Fruit fly (Drosophila melanogaster) whole organism, prepupa: Measurements from ENCODE around the gene snsl.
A peak's percentile ranks its signal among the peaks of the same experiment; 100 is the strongest.

Source experiments
- Blimp-1 ChIP-seq: fragments of 200-800 bp; sonication (Bioruptor generic); optimal IDR thresholded peaks from 3 replicates; lab custom pipeline; 2017; ENCODE audit warnings: missing biosample characterization, missing genetic modification characterization, mild to moderate bottlenecking, moderate library complexity, missing genetic modification reagents
- CG10631 ChIP-seq: fragments of 200-800 bp; sonication (Bioruptor generic); optimal IDR thresholded peaks from 2 replicates; lab custom pipeline; 2016; ENCODE audit warnings: missing biosample characterization, missing genetic modification characterization
- CG11294 ChIP-seq: fragments of 200-800 bp; sonication (Bioruptor generic); IDR thresholded peaks from 2 replicates; pipeline ENCODE4 v1.3.6; 2022; ENCODE audit warnings: missing biosample characterization, missing genetic modification characterization
- CG11762 ChIP-seq: fragments of 200-800 bp; sonication (Bioruptor generic); optimal IDR thresholded peaks from 3 replicates; lab custom pipeline; 2016; ENCODE audit warnings: missing biosample characterization, missing genetic modification characterization; ENCODE audit not compliant: insufficient read depth
- CG11902 ChIP-seq: fragments of 200-800 bp; sonication (Bioruptor generic); optimal IDR thresholded peaks from 3 replicates; lab custom pipeline; 2016; ENCODE audit warnings: missing biosample characterization, missing genetic modification characterization
- CG15336 ChIP-seq: fragments of 200-800 bp; sonication (Bioruptor generic); IDR thresholded peaks from 2 replicates; pipeline ENCODE4 v1.3.6; 2022; ENCODE audit warnings: missing biosample characterization, missing genetic modification characterization
- CG16779 ChIP-seq: fragments of 200-800 bp; sonication (Bioruptor generic); optimal IDR thresholded peaks from 3 replicates; lab custom pipeline; 2017; ENCODE audit warnings: missing biosample characterization, mild to moderate bottlenecking, missing genetic modification characterization
- CG31627 ChIP-seq: fragments of 200-800 bp; sonication (Bioruptor generic); optimal IDR thresholded peaks from 3 replicates; lab custom pipeline; 2016; ENCODE audit warnings: missing biosample characterization, missing genetic modification characterization
- CG32006 ChIP-seq: fragments of 200-800 bp; sonication (Bioruptor generic); optimal IDR thresholded peaks from 3 replicates; lab custom pipeline; 2017; ENCODE audit warnings: missing biosample characterization, mild to moderate bottlenecking, missing genetic modification characterization
- CG34406 ChIP-seq: fragments of 200-800 bp; sonication (Bioruptor generic); optimal IDR thresholded peaks from 3 replicates; lab custom pipeline; 2016; ENCODE audit warnings: missing biosample characterization, missing genetic modification characterization
- CG3919 ChIP-seq: fragments of 200-800 bp; sonication (Bioruptor generic); optimal IDR thresholded peaks from 3 replicates; lab custom pipeline; 2016; ENCODE audit warnings: missing biosample characterization, missing genetic modification characterization
- CG4318 ChIP-seq: fragments of 200-800 bp; sonication (Bioruptor generic); optimal IDR thresholded peaks from 3 replicates; lab custom pipeline; 2017; ENCODE audit warnings: missing biosample characterization, mild to moderate bottlenecking, missing genetic modification characterization
- CG6163 ChIP-seq: fragments of 200-800 bp; sonication (Bioruptor generic); IDR thresholded peaks from 3 replicates; pipeline ENCODE4 v1.3.6; 2022; ENCODE audit warnings: missing biosample characterization, missing genetic modification characterization
- CG6792 ChIP-seq: fragments of 200-800 bp; sonication (Bioruptor generic); optimal IDR thresholded peaks from 3 replicates; lab custom pipeline; 2016; ENCODE audit warnings: missing biosample characterization, missing genetic modification characterization
- CG6854 ChIP-seq: fragments of 200-800 bp; sonication (Bioruptor generic); optimal IDR thresholded peaks from 2 replicates; lab custom pipeline; 2017; ENCODE audit warnings: missing biosample characterization, mild to moderate bottlenecking, missing genetic modification characterization
- CG8119 ChIP-seq: fragments of 200-800 bp; sonication (Bioruptor generic); IDR thresholded peaks from 3 replicates; pipeline ENCODE4 v1.3.6; 2022; ENCODE audit warnings: missing biosample characterization, missing genetic modification characterization
- CG8319 ChIP-seq: fragments of 200-800 bp; sonication (Bioruptor generic); optimal IDR thresholded peaks from 3 replicates; lab custom pipeline; 2016; ENCODE audit warnings: missing biosample characterization, missing genetic modification characterization
- CG8632 ChIP-seq: fragments of 200-800 bp; sonication (Bioruptor generic); optimal IDR thresholded peaks from 3 replicates; lab custom pipeline; 2016; ENCODE audit warnings: missing biosample characterization, missing genetic modification characterization
- Eip75B ChIP-seq: fragments of 200-800 bp; sonication (Bioruptor generic); optimal IDR thresholded peaks from 3 replicates; lab custom pipeline; 2016; ENCODE audit warnings: missing biosample characterization, missing genetic modification characterization
- Eip78C ChIP-seq: fragments of 200-800 bp; sonication (Bioruptor generic); peaks from one replicate; lab custom pipeline; 2016; ENCODE audit warnings: missing biosample characterization, missing genetic modification characterization
- Eip93F ChIP-seq: fragments of 200-800 bp; sonication (Bioruptor generic); optimal IDR thresholded peaks from 2 replicates; lab custom pipeline; 2016; ENCODE audit warnings: missing biosample characterization, mild to moderate bottlenecking, missing genetic modification characterization
- Ets21C ChIP-seq: fragments of 200-800 bp; sonication (Bioruptor generic); optimal IDR thresholded peaks from 3 replicates; lab custom pipeline; 2016; ENCODE audit warnings: missing biosample characterization, missing genetic modification characterization
- Ets96B ChIP-seq: fragments of 200-800 bp; optimal IDR thresholded peaks from 2 replicates; lab custom pipeline; 2019; ENCODE audit warnings: missing biosample characterization, mild to moderate bottlenecking, missing genetic modification characterization, moderate library complexity
- Hr38 ChIP-seq: sonication (Bioruptor generic); optimal IDR thresholded peaks from 2 replicates; lab custom pipeline; 2016; ENCODE audit warnings: missing biosample characterization, missing genetic modification characterization
- Hr39 ChIP-seq: fragments of 200-800 bp; sonication (Bioruptor generic); optimal IDR thresholded peaks from 2 replicates; lab custom pipeline; 2016; ENCODE audit warnings: missing biosample characterization, missing genetic modification characterization
- Hr4 ChIP-seq: fragments of 200-800 bp; sonication (Bioruptor generic); optimal IDR thresholded peaks from 3 replicates; lab custom pipeline; 2016; ENCODE audit warnings: missing biosample characterization, missing genetic modification characterization
- Lpt ChIP-seq: fragments of 200-800 bp; sonication (Bioruptor generic); optimal IDR thresholded peaks from 3 replicates; lab custom pipeline; 2016; ENCODE audit warnings: missing biosample characterization, missing genetic modification characterization
- Met ChIP-seq: fragments of 200-800 bp; sonication (Bioruptor generic); optimal IDR thresholded peaks from 3 replicates; lab custom pipeline; 2016; ENCODE audit warnings: missing biosample characterization, missing genetic modification characterization
- OdsH ChIP-seq: fragments of 200-800 bp; sonication (Bioruptor generic); optimal IDR thresholded peaks from 3 replicates; lab custom pipeline; 2016; ENCODE audit warnings: missing biosample characterization, missing genetic modification characterization
- Smox ChIP-seq: fragments of 200-800 bp; sonication (Bioruptor generic); optimal IDR thresholded peaks from 3 replicates; lab custom pipeline; 2016; ENCODE audit warnings: missing biosample characterization, missing genetic modification characterization
- Sox102F ChIP-seq: fragments of 200-800 bp; sonication (Bioruptor generic); optimal IDR thresholded peaks from 2 replicates; lab custom pipeline; 2016; ENCODE audit warnings: missing biosample characterization, mild to moderate bottlenecking, missing genetic modification characterization
- Sox14 ChIP-seq: fragments of 200-800 bp; sonication (Bioruptor generic); optimal IDR thresholded peaks from 3 replicates; lab custom pipeline; 2016; ENCODE audit warnings: missing biosample characterization, missing genetic modification characterization
- Sox15 ChIP-seq: fragments of 200-800 bp; sonication (Bioruptor generic); optimal IDR thresholded peaks from 3 replicates; lab custom pipeline; 2016; ENCODE audit warnings: missing biosample characterization, missing genetic modification characterization
- acj6 ChIP-seq: fragments of 200-800 bp; sonication (Bioruptor generic); optimal IDR thresholded peaks from 3 replicates; lab custom pipeline; 2016; ENCODE audit warnings: missing biosample characterization, missing genetic modification characterization
- dac ChIP-seq: fragments of 200-800 bp; sonication (Bioruptor generic); optimal IDR thresholded peaks from 2 replicates; lab custom pipeline; 2017; ENCODE audit warnings: missing biosample characterization, mild to moderate bottlenecking, missing genetic modification characterization
- dsx ChIP-seq: fragments of 200-800 bp; optimal IDR thresholded peaks from 3 replicates; lab custom pipeline; 2019; ENCODE audit warnings: missing biosample characterization, mild to moderate bottlenecking, missing genetic modification characterization, moderate library complexity; ENCODE audit not compliant: poor library complexity, severe bottlenecking
- esn ChIP-seq: fragments of 200-800 bp; sonication (Bioruptor generic); optimal IDR thresholded peaks from 2 replicates; lab custom pipeline; 2016; ENCODE audit warnings: missing biosample characterization, mild to moderate bottlenecking, missing genetic modification characterization, moderate library complexity
- fd59A ChIP-seq: fragments of 200-800 bp; sonication (Bioruptor generic); optimal IDR thresholded peaks from 2 replicates; lab custom pipeline; 2017; ENCODE audit warnings: missing biosample characterization, mild to moderate bottlenecking, missing genetic modification characterization, missing genetic modification reagents
- fd85E ChIP-seq: fragments of 200-800 bp; sonication (Bioruptor generic); optimal IDR thresholded peaks from 3 replicates; lab custom pipeline; 2016; ENCODE audit warnings: missing biosample characterization, missing genetic modification characterization
- fkh ChIP-seq: fragments of 200-800 bp; sonication (Bioruptor generic); optimal IDR thresholded peaks from 3 replicates; lab custom pipeline; 2017; ENCODE audit warnings: missing biosample characterization, mild to moderate bottlenecking, missing genetic modification characterization, moderate library complexity
- lz ChIP-seq: fragments of 200-800 bp; sonication (Bioruptor generic); optimal IDR thresholded peaks from 3 replicates; lab custom pipeline; 2016; ENCODE audit warnings: missing biosample characterization, missing genetic modification characterization
- net ChIP-seq: fragments of 200-800 bp; sonication (Bioruptor generic); optimal IDR thresholded peaks from 3 replicates; lab custom pipeline; 2016; ENCODE audit warnings: missing biosample characterization, missing genetic modification characterization
- pdm3 ChIP-seq: fragments of 200-800 bp; sonication (Bioruptor generic); optimal IDR thresholded peaks from 3 replicates; lab custom pipeline; 2016; ENCODE audit warnings: missing biosample characterization, missing genetic modification characterization
- salr ChIP-seq, 2 experiments: fragments of 200-800 bp; sonication (Bioruptor generic); optimal IDR thresholded peaks; 3 replicates each; lab custom pipeline; 2016 to 2018; ENCODE audit warnings: missing biosample characterization in 2 of 2, missing genetic modification characterization in 2 of 2, mild to moderate bottlenecking in 1 of 2
- spab ChIP-seq: fragments of 200-800 bp; sonication (Bioruptor generic); optimal IDR thresholded peaks from 2 replicates; lab custom pipeline; 2017; ENCODE audit warnings: missing biosample characterization, mild to moderate bottlenecking, missing genetic modification characterization, missing genetic modification reagents
- ss ChIP-seq, 2 experiments: fragments of 200-800 bp; sonication (Bioruptor generic); optimal IDR thresholded peaks; 2 replicates in 1 of 2; 3 replicates in 1 of 2; lab custom pipeline; 2017 to 2018; ENCODE audit warnings: mild to moderate bottlenecking in 2 of 2, missing biosample characterization in 2 of 2, missing genetic modification characterization in 2 of 2, moderate library complexity in 1 of 2
- svp ChIP-seq: fragments of 200-800 bp; sonication (Bioruptor generic); peaks from one replicate; lab custom pipeline; 2016; ENCODE audit warnings: missing biosample characterization, missing genetic modification characterization
- topi ChIP-seq: fragments of 200-800 bp; sonication (Bioruptor generic); optimal IDR thresholded peaks from 3 replicates; lab custom pipeline; 2016; ENCODE audit warnings: missing biosample characterization, missing genetic modification characterization
- vri ChIP-seq: fragments of 200-800 bp; sonication (Bioruptor generic); optimal IDR thresholded peaks from 3 replicates; lab custom pipeline; 2016; ENCODE audit warnings: missing biosample characterization, mild to moderate bottlenecking, missing genetic modification characterization

The snsl gene

DNA sequence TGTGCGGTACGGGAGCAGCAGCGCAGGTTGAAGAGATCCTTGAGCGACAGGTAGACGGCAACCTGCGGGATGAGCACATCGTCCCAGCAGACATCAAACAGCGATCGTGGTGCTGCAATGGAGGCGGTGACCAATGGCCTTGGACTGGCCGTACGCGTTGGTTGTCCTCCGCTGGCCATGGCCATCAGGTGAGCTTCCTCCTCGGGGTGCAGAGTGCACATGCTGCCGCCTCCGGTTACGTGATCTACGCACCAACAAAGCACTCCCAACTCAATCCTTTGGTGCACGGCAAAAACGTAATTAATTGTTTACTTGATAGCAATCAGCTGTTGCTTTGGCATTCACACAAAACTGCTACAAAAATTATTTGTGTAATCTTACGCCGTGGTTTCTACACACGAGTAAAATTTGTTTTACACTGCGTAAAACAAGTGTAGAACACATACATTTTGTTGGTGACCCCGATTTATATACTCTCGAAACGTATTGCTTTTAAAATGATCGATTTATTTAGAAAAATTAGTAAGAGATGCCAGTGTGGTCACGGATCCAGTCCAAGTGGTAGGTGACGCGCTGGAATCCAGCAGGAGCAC, 43.0 kb upstream of the snsl start, which contains the start of gene jet:
Gene jet, minus strand, starts transcription at position 332 of the 593 bp plus-strand sequence.
- TF ChIP-seq Hr39 (GFP tag; lab: Kevin White, UChicago) (no peak), CG6854 (GFP tag; lab: Kevin White, UChicago) (no peak), OdsH (GFP tag; lab: Kevin White, UChicago) (no peak), Eip78C (GFP tag; lab: Kevin White, UChicago) (no peak), CG8632 (no peak), CG4318 (no peak), Met (GFP tag; lab: Kevin White, UChicago) (no peak), CG16779 (tag; lab: Kevin White, UChicago) (no peak), Sox102F (no peak), CG6163 (GFP tag; lab: Robert Waterston, UW) (no peak), net (no peak), ss (GFP tag; optimal IDR thresholded peaks at IDR 0.05; lab: Kevin White, UChicago) (no peak), Smox (no peak), Eip75B (GFP tag; lab: Kevin White, UChicago) (no peak), fkh (peak; percentile 63), CG8319 (GFP tag; lab: Kevin White, UChicago) (peak; percentile 91)

DNA sequence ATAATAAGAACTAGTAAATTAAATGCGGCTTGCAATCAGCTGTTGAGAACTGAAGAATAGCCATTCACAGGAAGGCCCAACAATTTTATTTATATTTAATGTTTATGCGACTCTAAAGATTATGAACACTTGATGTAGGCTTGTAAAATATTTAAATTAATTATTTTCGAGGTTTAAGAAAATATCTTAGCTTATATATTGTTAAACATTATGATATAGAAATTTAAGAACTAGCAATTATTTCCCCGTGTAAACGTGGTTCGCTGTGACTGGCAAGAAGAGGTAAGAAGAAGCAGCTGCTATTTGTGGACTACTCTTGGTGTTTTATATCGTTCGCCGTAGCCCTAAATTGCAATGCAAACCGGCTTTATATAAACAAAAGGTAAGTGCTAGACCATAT, 38.7 kb upstream of the snsl start, which contains the start of the genes mRpL24 and betaggt-I:
Gene mRpL24, minus strand, starts transcription at position 62 of the 400 bp plus-strand sequence.
Gene betaggt-I, plus strand, starts transcription at position 280 of the 400 bp plus-strand sequence.
- TF ChIP-seq CG11294 (GFP tag; lab: Robert Waterston, UW) (peak; percentile 96), Ets96B (tag; lab: Kevin White, UChicago) (peak; percentile 98), Sox14 (GFP tag; lab: Kevin White, UChicago) (peak; percentile 96), CG6792 (peak; percentile 96), fd59A (GFP tag; lab: Kevin White, UChicago) (peak; percentile 91), svp (peak; percentile 96), fd85E (GFP tag; lab: Kevin White, UChicago) (peak; percentile 28), Hr4 (GFP tag; lab: Kevin White, UChicago) (peak; percentile 95), CG10631 (GFP tag; lab: Kevin White, UChicago) (peak; percentile 98), CG6854 (GFP tag; lab: Kevin White, UChicago) (peak; percentile 85), Lpt (peak; percentile 94), Ets21C (GFP tag; lab: Kevin White, UChicago) (peak; percentile 90), CG31627 (GFP tag; lab: Kevin White, UChicago) (peak; percentile 95), CG11762 (GFP tag; lab: Kevin White, UChicago) (peak; percentile 89), OdsH (GFP tag; lab: Kevin White, UChicago) (peak; percentile 98), dsx (GFP tag; lab: Kevin White, UChicago) (peak; percentile 97), acj6 (GFP tag; lab: Kevin White, UChicago) (peak; percentile 97), lz (GFP tag; lab: Kevin White, UChicago) (peak; percentile 97), Sox102F (peak; percentile 92), Sox15 (peak; percentile 96), CG4318 (peak; percentile 94), esn (peak; percentile 98), Hr38 (no peak), salr (GFP tag; optimal IDR thresholded peaks at IDR 0.05; lab: Kevin White, UChicago) (peak in 1 of 2 experiments; percentile 94), vri (GFP tag; lab: Kevin White, UChicago) (peak; percentile 89), Smox (peak; percentile 95), CG8319 (GFP tag; lab: Kevin White, UChicago) (peak; percentile 89), Eip93F (GFP tag; lab: Kevin White, UChicago) (peak; percentile 81), topi (GFP tag; lab: Kevin White, UChicago) (peak; percentile 96), CG34406 (GFP tag; lab: Kevin White, UChicago) (peak; percentile 97), CG8119 (GFP tag; lab: Robert Waterston, UW) (peak; percentile 95), CG3919 (peak; percentile 97), CG11902 (GFP tag; lab: Kevin White, UChicago) (peak; percentile 92), CG16779 (tag; lab: Kevin White, UChicago) (peak; percentile 90), dac (GFP tag; lab: Kevin White, UChicago) (peak; percentile 93), Blimp-1 (GFP tag; lab: Kevin White, UChicago) (peak; percentile 87), CG32006 (GFP tag; lab: Kevin White, UChicago) (peak; percentile 97), Met (GFP tag; lab: Kevin White, UChicago) (peak; percentile 95), CG15336 (GFP tag; lab: Robert Waterston, UW) (peak; percentile 97), pdm3 (GFP tag; lab: Kevin White, UChicago) (peak; percentile 97), spab (peak; percentile 92)
